Worm (Caenorhabditis elegans) whole organism, mixed stage, embryonic: Measurements from ENCODE around the gene pax-3.

ENCODE experiments used
- M03D4.4 ChIP-seq: sonication (generic microtip); optimal IDR thresholded peaks from 2 replicates; lab custom pipeline; 2017; ENCODE audit warnings: mild to moderate bottlenecking, missing genetic modification characterization, missing compliant biosample characterization
- bed-3 ChIP-seq: fragments of 200-800 bp; sonication (Bioruptor generic); optimal IDR thresholded peaks from 3 replicates; lab custom pipeline; 2018; ENCODE audit warnings: mild to moderate bottlenecking, missing genetic modification characterization, moderate library complexity, missing compliant biosample characterization
- blmp-1 ChIP-seq: fragments of 150-350 bp; optimal IDR thresholded peaks from 2 replicates; lab custom pipeline; 2014; ENCODE audit warnings: missing biosample characterization, missing genetic modification characterization
- ceh-39 ChIP-seq: fragments of 150-350 bp; optimal IDR thresholded peaks from 2 replicates; lab custom pipeline; 2014; ENCODE audit warnings: missing biosample characterization, missing genetic modification characterization
- ceh-43 ChIP-seq: fragments of 200-800 bp; sonication (Bioruptor generic); optimal IDR thresholded peaks from 2 replicates; lab custom pipeline; 2018; ENCODE audit warnings: mild to moderate bottlenecking, missing genetic modification characterization, moderate library complexity, missing compliant biosample characterization
- ceh-83 ChIP-seq: fragments of 200-800 bp; sonication (Bioruptor generic); optimal IDR thresholded peaks from 2 replicates; lab custom pipeline; 2018; ENCODE audit warnings: mild to moderate bottlenecking, missing genetic modification characterization, missing compliant biosample characterization
- ces-1 ChIP-seq: fragments of 150-350 bp; optimal IDR thresholded peaks from 2 replicates; lab custom pipeline; 2014; ENCODE audit warnings: missing biosample characterization, missing genetic modification reagents, missing genetic modification characterization
- cnd-1 ChIP-seq: fragments of 200-800 bp; sonication (Bioruptor generic); optimal IDR thresholded peaks from 2 replicates; lab custom pipeline; 2018; ENCODE audit warnings: mild to moderate bottlenecking, missing genetic modification characterization, missing compliant biosample characterization
- drap-1 ChIP-seq: fragments of 200-800 bp; sonication (Bioruptor generic); optimal IDR thresholded peaks from 3 replicates; lab custom pipeline; 2018; ENCODE audit warnings: mild to moderate bottlenecking, missing genetic modification characterization, missing compliant biosample characterization
- elt-1 ChIP-seq: sonication (generic microtip); optimal IDR thresholded peaks from 2 replicates; lab custom pipeline; 2017; ENCODE audit warnings: missing genetic modification characterization, mild to moderate bottlenecking, missing compliant biosample characterization, antibody characterized with exemption, moderate library complexity, borderline replicate concordance; ENCODE audit not compliant: insufficient read depth
- elt-3 ChIP-seq: fragments of 150-350 bp; optimal IDR thresholded peaks from 2 replicates; lab custom pipeline; 2014; ENCODE audit warnings: missing biosample characterization, missing genetic modification characterization
- flh-1 ChIP-seq: fragments of 200-800 bp; sonication (Bioruptor generic); optimal IDR thresholded peaks from 2 replicates; lab custom pipeline; 2018; ENCODE audit warnings: mild to moderate bottlenecking, missing genetic modification characterization, moderate library complexity, missing compliant biosample characterization
- ham-2 ChIP-seq: fragments of 200-800 bp; sonication (Bioruptor generic); optimal IDR thresholded peaks from 2 replicates; lab custom pipeline; 2018; ENCODE audit warnings: mild to moderate bottlenecking, missing genetic modification characterization, missing compliant biosample characterization
- hlh-1 ChIP-seq: fragments of 150-350 bp; optimal IDR thresholded peaks from 2 replicates; lab custom pipeline; 2014; ENCODE audit warnings: missing biosample characterization, missing genetic modification reagents, missing genetic modification characterization
- lin-13 ChIP-seq: fragments of 150-350 bp; optimal IDR thresholded peaks from 2 replicates; lab custom pipeline; 2014; ENCODE audit warnings: missing biosample characterization, missing genetic modification characterization
- lin-32 ChIP-seq: fragments of 200-800 bp; sonication (Bioruptor generic); optimal IDR thresholded peaks from 2 replicates; lab custom pipeline; 2018; ENCODE audit warnings: mild to moderate bottlenecking, missing genetic modification characterization, missing compliant biosample characterization
- lsy-2 ChIP-seq: fragments of 150-350 bp; optimal IDR thresholded peaks from 2 replicates; lab custom pipeline; 2014; ENCODE audit warnings: missing biosample characterization, missing genetic modification characterization
- mab-5 ChIP-seq: fragments of 150-350 bp; optimal IDR thresholded peaks from 2 replicates; lab custom pipeline; 2014; ENCODE audit warnings: missing biosample characterization, missing genetic modification characterization
- nhr-2 ChIP-seq: fragments of 150-350 bp; optimal IDR thresholded peaks from 2 replicates; lab custom pipeline; 2014; ENCODE audit warnings: missing biosample characterization, missing genetic modification characterization
- nhr-237 ChIP-seq: fragments of 150-350 bp; optimal IDR thresholded peaks from 2 replicates; lab custom pipeline; 2014; ENCODE audit warnings: missing biosample characterization, missing genetic modification characterization
- nhr-28 ChIP-seq: fragments of 150-350 bp; optimal IDR thresholded peaks from 2 replicates; lab custom pipeline; 2014; ENCODE audit warnings: missing biosample characterization, missing genetic modification characterization
- nhr-76 ChIP-seq: sonication (generic microtip); optimal IDR thresholded peaks from 2 replicates; lab custom pipeline; 2017; ENCODE audit warnings: missing biosample characterization, missing genetic modification characterization
- pha-4 ChIP-seq: fragments of 150-350 bp; optimal IDR thresholded peaks from 2 replicates; lab custom pipeline; 2018; ENCODE audit warnings: missing biosample characterization, missing genetic modification reagents, missing genetic modification characterization
- sem-2 ChIP-seq: fragments of 200-800 bp; sonication (Bioruptor generic); optimal IDR thresholded peaks from 2 replicates; lab custom pipeline; 2018; ENCODE audit warnings: mild to moderate bottlenecking, missing genetic modification characterization, missing compliant biosample characterization
- snpc-4 ChIP-seq: fragments of 150-350 bp; optimal IDR thresholded peaks from 2 replicates; lab custom pipeline; 2014; ENCODE audit warnings: missing biosample characterization, missing genetic modification characterization
- sptf-1 ChIP-seq: sonication (generic microtip); optimal IDR thresholded peaks from 2 replicates; lab custom pipeline; 2017; ENCODE audit warnings: mild to moderate bottlenecking, missing genetic modification characterization, moderate library complexity, missing compliant biosample characterization
- tbx-8 ChIP-seq: fragments of 200-800 bp; sonication (Bioruptor generic); optimal IDR thresholded peaks from 2 replicates; lab custom pipeline; 2018; ENCODE audit warnings: mild to moderate bottlenecking, missing genetic modification characterization, moderate library complexity, missing compliant biosample characterization
- unc-120 ChIP-seq: sonication (generic microtip); optimal IDR thresholded peaks from 2 replicates; lab custom pipeline; 2017; ENCODE audit warnings: missing genetic modification characterization, missing compliant biosample characterization; ENCODE audit not compliant: poor library complexity, severe bottlenecking
- unc-39 ChIP-seq: fragments of 150-350 bp; optimal IDR thresholded peaks from 2 replicates; lab custom pipeline; 2014; ENCODE audit warnings: missing biosample characterization, missing genetic modification characterization
- unc-62 ChIP-seq: fragments of 150-350 bp; optimal IDR thresholded peaks from 2 replicates; lab custom pipeline; 2014; ENCODE audit warnings: missing biosample characterization, missing genetic modification reagents, missing genetic modification characterization
- ztf-11 ChIP-seq: fragments of 150-350 bp; optimal IDR thresholded peaks from 2 replicates; lab custom pipeline; 2014; ENCODE audit warnings: missing biosample characterization, missing genetic modification characterization

Gene pax-3

DNA sequence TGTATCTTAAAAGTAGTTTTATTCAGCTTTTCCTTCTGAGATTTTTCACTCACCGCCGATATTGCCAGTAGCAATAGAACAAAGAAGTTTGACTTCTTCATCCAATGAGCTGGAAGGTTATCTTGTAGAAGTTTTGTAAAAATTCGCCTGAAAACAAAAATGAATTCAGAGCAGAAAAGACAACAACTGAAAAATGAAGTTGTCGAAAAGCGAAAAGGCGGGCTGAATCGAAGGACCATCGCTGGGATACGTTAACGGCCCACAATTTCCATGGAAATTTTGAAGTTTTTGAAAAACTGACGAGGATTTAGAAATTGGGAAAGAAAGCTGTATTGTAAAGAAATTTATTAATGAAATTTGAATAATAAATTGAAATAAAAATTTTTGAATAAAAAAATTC lies 24.6 kb upstream of the pax-3 start, which contains the start of gene lov-1:
TSS of gene lov-1 (minus strand) at position 101 of the 400 bp plus-strand sequence.
- TF ChIP-seq ceh-43 (GFP tag; lab: Kevin White, UChicago) (no peak), pha-4 (tag; lab: Kevin White, UChicago) (no peak), unc-62 (GFP tag; lab: Kevin White, UChicago) (no peak), mab-5 (tag; lab: Kevin White, UChicago) (no peak), nhr-2 (tag; lab: Kevin White, UChicago) (no peak), flh-1 (no peak), drap-1 (GFP tag; lab: Kevin White, UChicago) (no peak)

ce11 chrII:10122465-10122864 lies 23.9 kb upstream of the pax-3 start, which contains the start of gene F27E5.7:
TSS of gene F27E5.7 (plus strand) at chrII:10122765.
- TF ChIP-seq nhr-2 (tag; lab: Kevin White, UChicago) (no peak), ham-2 (GFP tag; lab: Kevin White, UChicago) (no peak), ceh-39 (tag; lab: Kevin White, UChicago) (no peak)

DNA sequence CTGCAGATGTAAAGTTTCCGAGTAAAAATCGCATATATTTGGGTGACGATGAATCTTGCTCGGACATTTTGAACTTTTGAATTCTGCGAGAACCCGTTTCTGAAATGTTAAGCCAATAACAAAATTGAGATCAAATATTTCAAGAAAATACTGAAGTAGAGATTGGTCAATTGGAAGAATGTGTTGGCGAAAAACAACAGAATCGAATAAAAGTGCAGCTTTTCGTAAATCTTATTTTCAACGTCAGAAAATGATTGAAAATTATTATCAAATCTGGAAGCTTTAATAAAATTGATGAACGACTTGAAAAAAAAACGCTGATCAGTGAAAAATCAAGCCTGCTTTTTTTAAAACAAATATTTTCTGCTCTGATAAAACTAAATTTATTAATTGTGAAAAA lies 19.0 kb upstream of the pax-3 start, which contains the start of gene F27E5.8:
TSS of gene F27E5.8 (minus strand) at position 101 of the 400 bp plus-strand sequence.
- TF ChIP-seq lsy-2 (tag; lab: Kevin White, UChicago) = no peak
- no peak for TF ChIP-seq ceh-43 (GFP tag; lab: Kevin White, UChicago)

ce11 chrII:10131760-10132159 lies 14.6 kb upstream of the pax-3 start, which contains the start of gene F27E5.5:
TSS of gene F27E5.5 (minus strand) at chrII:10131860.
- no peak for TF ChIP-seq lin-13 (tag; lab: Kevin White, UChicago)
- no peak for TF ChIP-seq flh-1
- no peak for TF ChIP-seq blmp-1
- no peak for TF ChIP-seq nhr-76 (tag; lab: Kevin White, UChicago)
- TF ChIP-seq unc-62 (GFP tag; lab: Kevin White, UChicago) = no peak
- TF ChIP-seq M03D4.4 = no peak
- no peak for TF ChIP-seq ham-2 (GFP tag; lab: Kevin White, UChicago)
- no peak for TF ChIP-seq sem-2
- TF ChIP-seq nhr-28 (tag; lab: Kevin White, UChicago) = no peak
- TF ChIP-seq hlh-1 (tag; lab: Kevin White, UChicago) = no peak
- TF ChIP-seq pha-4 (tag; lab: Kevin White, UChicago) = no peak
- no peak for TF ChIP-seq ztf-11 (tag; lab: Kevin White, UChicago)

DNA sequence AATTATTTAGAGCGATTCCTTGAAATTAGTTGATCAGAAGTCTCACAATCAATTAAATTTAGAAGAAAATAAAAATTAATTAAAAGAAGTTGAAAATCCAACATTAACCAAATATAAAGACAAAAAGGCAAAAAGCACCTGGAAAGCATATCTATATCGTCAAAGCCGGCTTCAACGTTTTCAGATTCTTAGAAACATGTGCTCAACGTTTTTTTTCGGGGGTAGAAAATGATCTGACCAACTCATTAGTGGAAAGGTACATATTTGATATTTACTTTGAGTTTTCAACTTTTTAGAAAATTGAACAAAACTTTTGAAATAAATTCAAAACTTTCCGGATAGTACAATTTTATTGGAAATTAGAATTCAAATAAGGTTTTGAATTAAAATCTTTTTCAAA lies 13.6 kb upstream of the pax-3 start:
- TF ChIP-seq nhr-28 (tag; lab: Kevin White, UChicago) (no peak), unc-39 (tag; lab: Kevin White, UChicago) (no peak), tbx-8 (GFP tag; lab: Kevin White, UChicago) (no peak), elt-3 (tag; lab: Kevin White, UChicago) (no peak), bed-3 (GFP tag; lab: Kevin White, UChicago) (no peak), hlh-1 (tag; lab: Kevin White, UChicago) (no peak), sptf-1 (tag; lab: Kevin White, UChicago) (no peak), lin-32 (GFP tag; lab: Kevin White, UChicago) (no peak), ceh-39 (tag; lab: Kevin White, UChicago) (no peak), flh-1 (no peak), ztf-11 (tag; lab: Kevin White, UChicago) (no peak), sem-2 (no peak), lin-13 (tag; lab: Kevin White, UChicago) (no peak), cnd-1 (tag; lab: Kevin White, UChicago) (no peak), nhr-76 (tag; lab: Kevin White, UChicago) (no peak), drap-1 (GFP tag; lab: Kevin White, UChicago) (no peak)

DNA sequence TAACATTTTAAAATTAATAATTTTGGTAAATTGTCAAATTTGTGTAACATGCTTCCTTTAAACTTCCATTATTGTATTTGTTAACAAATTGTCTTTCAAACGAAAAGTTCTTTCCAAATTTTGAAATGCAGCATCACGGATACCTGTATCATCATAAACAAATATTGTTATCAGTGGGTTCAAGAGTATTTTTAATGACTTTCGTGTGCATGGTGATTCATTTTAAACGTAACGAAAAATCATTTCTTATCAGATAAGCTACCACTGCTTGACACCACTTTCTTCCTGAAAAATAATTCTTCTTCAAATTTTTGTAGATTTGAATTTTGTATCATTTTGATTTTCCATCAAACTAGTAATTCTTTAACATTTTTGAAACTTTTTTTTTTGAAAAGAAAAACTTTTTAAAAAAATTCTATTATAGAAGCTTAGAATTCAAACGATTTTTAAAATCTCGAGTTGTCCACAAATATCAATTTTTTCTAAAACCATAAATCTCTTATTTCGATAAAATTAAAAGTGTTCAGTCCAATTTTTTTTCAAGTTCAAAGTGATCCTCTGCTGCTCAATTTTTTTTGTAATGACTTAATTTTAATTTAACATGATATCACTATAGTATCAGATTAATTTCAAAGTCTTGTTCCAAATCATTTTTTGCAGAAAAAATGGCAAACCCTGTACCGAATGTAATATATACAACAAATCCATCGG lies 11.9 kb upstream of the pax-3 start, which contains the start of gene F27E5.9:
TSS of gene F27E5.9 (plus strand) at position 661 of the 711 bp plus-strand sequence.
- TF ChIP-seq snpc-4 (tag; lab: Kevin White, UChicago) (no peak), drap-1 (GFP tag; lab: Kevin White, UChicago) (no peak), ceh-83 (GFP tag; lab: Kevin White, UChicago) (no peak), nhr-2 (tag; lab: Kevin White, UChicago) (no peak), ceh-39 (tag; lab: Kevin White, UChicago) (no peak), lsy-2 (tag; lab: Kevin White, UChicago) (no peak), ces-1 (GFP tag; lab: Kevin White, UChicago) (no peak), nhr-76 (tag; lab: Kevin White, UChicago) (no peak), sem-2 (no peak), cnd-1 (tag; lab: Kevin White, UChicago) (no peak), mab-5 (tag; lab: Kevin White, UChicago) (no peak), unc-120 (tag; lab: Kevin White, UChicago) (no peak), M03D4.4 (no peak), elt-1 (tag; lab: Kevin White, UChicago) (no peak), unc-62 (GFP tag; lab: Kevin White, UChicago) (no peak), nhr-237 (tag; lab: Kevin White, UChicago) (no peak), lin-32 (GFP tag; lab: Kevin White, UChicago) (no peak), sptf-1 (tag; lab: Kevin White, UChicago) (no peak)
